Fruit fly (Drosophila melanogaster) S2 (cell line): Measurements from ENCODE around the gene Mnat9.

ENCODE experiments used
- CG8478 ChIP-seq: fragments of >200 bp; optimal IDR thresholded peaks from 2 replicates; lab custom pipeline; 2018
- CTCF ChIP-seq, 2 experiments: fragments of >200 bp; optimal IDR thresholded peaks; 2 replicates each; lab custom pipeline; 2018

- TF ChIP-seq CTCF (optimal IDR thresholded peaks at IDR 0.05; lab: Kevin White, UChicago) = no peak
- TF ChIP-seq CG8478 (lab: Kevin White, UChicago) = peak; percentile 67
Measured at dm6 chr3R:31608438-31609188, 7.3 kb downstream of the Mnat9 start.
